Worm (Caenorhabditis elegans) whole organism, early embryonic: ENCODE results near the gene lonp-2.

Source experiments
- B0310.2 ChIP-seq: sonication (generic microtip); optimal IDR thresholded peaks from 2 replicates; lab custom pipeline; 2016; ENCODE audit warnings: mild to moderate bottlenecking, missing genetic modification characterization, missing compliant biosample characterization
- F13C5.2 ChIP-seq: sonication (generic microtip); optimal IDR thresholded peaks from 2 replicates; lab custom pipeline; 2017; ENCODE audit warnings: mild to moderate bottlenecking, missing genetic modification characterization, inconsistent platforms, missing compliant biosample characterization
- aly-1 ChIP-seq: sonication (generic microtip); optimal IDR thresholded peaks from 2 replicates; lab custom pipeline; 2016; ENCODE audit warnings: missing genetic modification characterization, missing compliant biosample characterization
- ama-1 ChIP-seq: fragments of 150-350 bp; optimal IDR thresholded peaks from 2 replicates; lab custom pipeline; 2014
- hmbx-1 ChIP-seq: sonication (generic microtip); optimal IDR thresholded peaks from 2 replicates; lab custom pipeline; 2016; ENCODE audit warnings: mild to moderate bottlenecking, missing genetic modification characterization, missing compliant biosample characterization
- hmg-4 ChIP-seq: fragments of 200-800 bp; sonication (Bioruptor generic); optimal IDR thresholded peaks from 2 replicates; lab custom pipeline; 2018; ENCODE audit warnings: mild to moderate bottlenecking, missing genetic modification characterization, missing compliant biosample characterization
- hnd-1 ChIP-seq: sonication (generic microtip); optimal IDR thresholded peaks from 2 replicates; lab custom pipeline; 2016; ENCODE audit warnings: missing genetic modification characterization, missing compliant biosample characterization
- pes-1 ChIP-seq: fragments of 200-800 bp; sonication (Bioruptor generic); IDR thresholded peaks from 2 replicates; pipeline ENCODE4 v1.3.6; 2022; ENCODE audit warnings: missing genetic modification reagents, missing genetic modification characterization, missing compliant biosample characterization
- tbx-11 ChIP-seq: fragments of 200-800 bp; sonication (Bioruptor generic); IDR thresholded peaks from 2 replicates; pipeline ENCODE4 v1.3.6; 2022; ENCODE audit warnings: missing genetic modification characterization, missing compliant biosample characterization
- tra-4 ChIP-seq: sonication (generic microtip); optimal IDR thresholded peaks from 2 replicates; lab custom pipeline; 2017; ENCODE audit warnings: missing genetic modification characterization, missing compliant biosample characterization

ce11 chrIII:12130769-12131168 lies 23.2 kb downstream of the lonp-2 start:
- TF ChIP-seq F13C5.2 (no peak), aly-1 (tag; lab: Kevin White, UChicago) (no peak), tbx-11 (no peak), ama-1 (lab: Kevin White, UChicago) (no peak), hmg-4 (GFP tag; lab: Kevin White, UChicago) (no peak), hmbx-1 (tag; lab: Kevin White, UChicago) (no peak), tra-4 (tag; lab: Kevin White, UChicago) (no peak), hnd-1 (tag; lab: Kevin White, UChicago) (no peak), B0310.2 (tag; lab: Kevin White, UChicago) (no peak), pes-1 (no peak)
